Worm (Caenorhabditis elegans) whole organism, young adult: ENCODE measurements around the gene flp-19.

ENCODE experiments used
- B0019.2 ChIP-seq: fragments of 200-800 bp; sonication (Bioruptor generic); conservative IDR thresholded peaks from 2 replicates; pipeline ENCODE4 v1.3.6; 2022; ENCODE audit warnings: missing genetic modification reagents, missing genetic modification characterization, missing compliant biosample characterization
- him-1 ChIP-seq: sonication (generic microtip); optimal IDR thresholded peaks from 2 replicates; lab custom pipeline; 2016; ENCODE audit warnings: missing genotype, missing genetic modification reagents, missing genetic modification characterization, missing compliant biosample characterization
- repo-1 ChIP-seq: sonication (generic microtip); optimal IDR thresholded peaks from 2 replicates; lab custom pipeline; 2017; ENCODE audit warnings: mild to moderate bottlenecking, missing genetic modification characterization, missing compliant biosample characterization
- ztf-26 ChIP-seq: sonication (generic microtip); optimal IDR thresholded peaks from 2 replicates; lab custom pipeline; 2017; ENCODE audit warnings: missing genetic modification characterization, missing compliant biosample characterization

- no peak for TF ChIP-seq him-1
- TF ChIP-seq repo-1: no peak
- TF ChIP-seq ztf-26: no peak
- TF ChIP-seq B0019.2 (GFP tag; lab: Robert Waterston, UW): no peak
Measured at ce11 chrX:10593234-10593633, 11.3 kb upstream of the flp-19 start, which contains the start of gene sdn-1.
